Worm (Caenorhabditis elegans) whole organism, mixed stage, embryonic: Measurements from ENCODE around the gene bgnt-1.5.

Source experiments
- M03D4.4 ChIP-seq: sonication (generic microtip); optimal IDR thresholded peaks from 2 replicates; lab custom pipeline; 2017; ENCODE audit warnings: mild to moderate bottlenecking, missing genetic modification characterization, missing compliant biosample characterization
- bed-3 ChIP-seq: fragments of 200-800 bp; sonication (Bioruptor generic); optimal IDR thresholded peaks from 3 replicates; lab custom pipeline; 2018; ENCODE audit warnings: mild to moderate bottlenecking, missing genetic modification characterization, moderate library complexity, missing compliant biosample characterization
- blmp-1 ChIP-seq: fragments of 150-350 bp; optimal IDR thresholded peaks from 2 replicates; lab custom pipeline; 2014; ENCODE audit warnings: missing biosample characterization, missing genetic modification characterization
- ceh-39 ChIP-seq: fragments of 150-350 bp; optimal IDR thresholded peaks from 2 replicates; lab custom pipeline; 2014; ENCODE audit warnings: missing biosample characterization, missing genetic modification characterization
- ceh-83 ChIP-seq: fragments of 200-800 bp; sonication (Bioruptor generic); optimal IDR thresholded peaks from 2 replicates; lab custom pipeline; 2018; ENCODE audit warnings: mild to moderate bottlenecking, missing genetic modification characterization, missing compliant biosample characterization
- ces-1 ChIP-seq: fragments of 150-350 bp; optimal IDR thresholded peaks from 2 replicates; lab custom pipeline; 2014; ENCODE audit warnings: missing biosample characterization, missing genetic modification reagents, missing genetic modification characterization
- cnd-1 ChIP-seq: fragments of 200-800 bp; sonication (Bioruptor generic); optimal IDR thresholded peaks from 2 replicates; lab custom pipeline; 2018; ENCODE audit warnings: mild to moderate bottlenecking, missing genetic modification characterization, missing compliant biosample characterization
- drap-1 ChIP-seq: fragments of 200-800 bp; sonication (Bioruptor generic); optimal IDR thresholded peaks from 3 replicates; lab custom pipeline; 2018; ENCODE audit warnings: mild to moderate bottlenecking, missing genetic modification characterization, missing compliant biosample characterization
- elt-1 ChIP-seq: sonication (generic microtip); optimal IDR thresholded peaks from 2 replicates; lab custom pipeline; 2017; ENCODE audit warnings: missing genetic modification characterization, mild to moderate bottlenecking, missing compliant biosample characterization, antibody characterized with exemption, moderate library complexity, borderline replicate concordance; ENCODE audit not compliant: insufficient read depth
- elt-3 ChIP-seq: fragments of 150-350 bp; optimal IDR thresholded peaks from 2 replicates; lab custom pipeline; 2014; ENCODE audit warnings: missing biosample characterization, missing genetic modification characterization
- flh-1 ChIP-seq: fragments of 200-800 bp; sonication (Bioruptor generic); optimal IDR thresholded peaks from 2 replicates; lab custom pipeline; 2018; ENCODE audit warnings: mild to moderate bottlenecking, missing genetic modification characterization, moderate library complexity, missing compliant biosample characterization
- lin-32 ChIP-seq: fragments of 200-800 bp; sonication (Bioruptor generic); optimal IDR thresholded peaks from 2 replicates; lab custom pipeline; 2018; ENCODE audit warnings: mild to moderate bottlenecking, missing genetic modification characterization, missing compliant biosample characterization
- lsy-2 ChIP-seq: fragments of 150-350 bp; optimal IDR thresholded peaks from 2 replicates; lab custom pipeline; 2014; ENCODE audit warnings: missing biosample characterization, missing genetic modification characterization
- mab-5 ChIP-seq: fragments of 150-350 bp; optimal IDR thresholded peaks from 2 replicates; lab custom pipeline; 2014; ENCODE audit warnings: missing biosample characterization, missing genetic modification characterization
- mep-1 ChIP-seq: fragments of 150-350 bp; optimal IDR thresholded peaks from 2 replicates; lab custom pipeline; 2017; ENCODE audit warnings: missing biosample characterization, missing genetic modification reagents, missing genetic modification characterization, inconsistent platforms
- mls-2 ChIP-seq: sonication (generic microtip); optimal IDR thresholded peaks from 2 replicates; lab custom pipeline; 2016; ENCODE audit warnings: mild to moderate bottlenecking, missing genetic modification characterization, moderate library complexity, missing compliant biosample characterization
- nhr-2 ChIP-seq: fragments of 150-350 bp; optimal IDR thresholded peaks from 2 replicates; lab custom pipeline; 2014; ENCODE audit warnings: missing biosample characterization, missing genetic modification characterization
- nhr-237 ChIP-seq: fragments of 150-350 bp; optimal IDR thresholded peaks from 2 replicates; lab custom pipeline; 2014; ENCODE audit warnings: missing biosample characterization, missing genetic modification characterization
- nhr-76 ChIP-seq: sonication (generic microtip); optimal IDR thresholded peaks from 2 replicates; lab custom pipeline; 2017; ENCODE audit warnings: missing biosample characterization, missing genetic modification characterization
- pha-4 ChIP-seq: fragments of 150-350 bp; optimal IDR thresholded peaks from 2 replicates; lab custom pipeline; 2018; ENCODE audit warnings: missing biosample characterization, missing genetic modification reagents, missing genetic modification characterization
- sem-2 ChIP-seq: fragments of 200-800 bp; sonication (Bioruptor generic); optimal IDR thresholded peaks from 2 replicates; lab custom pipeline; 2018; ENCODE audit warnings: mild to moderate bottlenecking, missing genetic modification characterization, missing compliant biosample characterization
- snpc-4 ChIP-seq: fragments of 150-350 bp; optimal IDR thresholded peaks from 2 replicates; lab custom pipeline; 2014; ENCODE audit warnings: missing biosample characterization, missing genetic modification characterization
- sptf-1 ChIP-seq: sonication (generic microtip); optimal IDR thresholded peaks from 2 replicates; lab custom pipeline; 2017; ENCODE audit warnings: mild to moderate bottlenecking, missing genetic modification characterization, moderate library complexity, missing compliant biosample characterization
- tbx-8 ChIP-seq: fragments of 200-800 bp; sonication (Bioruptor generic); optimal IDR thresholded peaks from 2 replicates; lab custom pipeline; 2018; ENCODE audit warnings: mild to moderate bottlenecking, missing genetic modification characterization, moderate library complexity, missing compliant biosample characterization
- unc-120 ChIP-seq: sonication (generic microtip); optimal IDR thresholded peaks from 2 replicates; lab custom pipeline; 2017; ENCODE audit warnings: missing genetic modification characterization, missing compliant biosample characterization; ENCODE audit not compliant: poor library complexity, severe bottlenecking
- unc-39 ChIP-seq: fragments of 150-350 bp; optimal IDR thresholded peaks from 2 replicates; lab custom pipeline; 2014; ENCODE audit warnings: missing biosample characterization, missing genetic modification characterization
- unc-62 ChIP-seq: fragments of 150-350 bp; optimal IDR thresholded peaks from 2 replicates; lab custom pipeline; 2014; ENCODE audit warnings: missing biosample characterization, missing genetic modification reagents, missing genetic modification characterization
- zip-8 ChIP-seq: fragments of 150-350 bp; optimal IDR thresholded peaks from 2 replicates; lab custom pipeline; 2014; ENCODE audit warnings: missing biosample characterization, missing genetic modification characterization
- ztf-11 ChIP-seq: fragments of 150-350 bp; optimal IDR thresholded peaks from 2 replicates; lab custom pipeline; 2014; ENCODE audit warnings: missing biosample characterization, missing genetic modification characterization

bgnt-1.5 gene

DNA sequence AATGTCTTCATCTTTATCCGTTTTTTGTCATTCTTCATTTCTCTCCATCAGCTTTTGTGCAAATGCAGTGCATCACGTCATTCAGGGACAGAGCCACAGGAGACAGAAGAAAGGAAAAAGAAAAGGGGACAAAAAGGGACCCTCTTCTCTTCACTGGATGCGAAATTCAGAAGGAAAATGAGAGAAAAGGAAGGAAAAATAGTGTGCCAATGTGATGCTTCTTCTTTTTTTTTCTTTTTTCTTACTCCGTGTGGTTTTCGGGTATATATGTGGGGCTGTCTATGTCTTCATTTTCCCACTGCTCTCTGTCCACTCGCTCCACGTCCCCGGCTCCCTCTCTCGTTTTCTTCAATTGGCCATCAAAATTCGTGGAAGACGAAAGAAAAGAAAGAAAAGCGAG lies 21.7 kb downstream of the bgnt-1.5 start:
- TF ChIP-seq ces-1 (GFP tag; lab: Kevin White, UChicago) (peak; percentile 40), unc-120 (tag; lab: Kevin White, UChicago) (peak; percentile 16), mls-2 (tag; lab: Kevin White, UChicago) (no peak), bed-3 (GFP tag; lab: Kevin White, UChicago) (no peak)

DNA sequence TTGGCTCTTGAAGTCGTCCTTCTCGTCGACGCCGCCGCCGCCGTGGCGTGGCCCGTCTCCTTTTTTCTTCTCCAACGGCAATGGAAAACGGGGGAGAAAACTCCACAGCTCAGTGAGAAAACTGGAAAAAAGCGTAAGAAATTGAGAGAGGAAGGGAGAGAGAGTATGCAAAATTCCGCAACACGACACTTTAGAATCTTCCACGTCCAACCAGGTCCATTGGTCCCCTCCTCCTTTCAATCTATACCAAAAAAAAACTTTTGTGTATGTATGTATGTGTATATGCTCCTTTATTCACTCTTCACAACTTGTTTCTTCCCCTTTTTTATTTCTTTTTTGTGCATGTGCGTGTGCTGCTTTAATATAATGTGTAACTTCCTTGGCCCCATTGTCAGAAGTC lies 23.1 kb downstream of the bgnt-1.5 start:
- TF ChIP-seq M03D4.4 (tag; lab: Kevin White, UChicago), result no peak
- no peak for TF ChIP-seq mls-2 (tag; lab: Kevin White, UChicago)
- no peak for TF ChIP-seq cnd-1 (tag; lab: Kevin White, UChicago)
- TF ChIP-seq unc-120 (tag; lab: Kevin White, UChicago), result no peak
- TF ChIP-seq nhr-2, result no peak
- no peak for TF ChIP-seq zip-8 (tag; lab: Kevin White, UChicago)
- TF ChIP-seq pha-4 (tag; lab: Kevin White, UChicago), result no peak
- no peak for TF ChIP-seq ceh-39 (tag; lab: Kevin White, UChicago)
- TF ChIP-seq drap-1, result no peak
- no peak for TF ChIP-seq tbx-8 (GFP tag; lab: Kevin White, UChicago)
- no peak for TF ChIP-seq sem-2 (GFP tag; lab: Kevin White, UChicago)
- no peak for TF ChIP-seq unc-39 (tag; lab: Kevin White, UChicago)
- no peak for TF ChIP-seq mab-5 (tag; lab: Kevin White, UChicago)
- TF ChIP-seq mep-1 (tag; lab: Kevin White, UChicago), result no peak
- no peak for TF ChIP-seq elt-1 (tag; lab: Kevin White, UChicago)
- no peak for TF ChIP-seq flh-1 (GFP tag; lab: Kevin White, UChicago)
- no peak for TF ChIP-seq nhr-237
- no peak for TF ChIP-seq lsy-2 (tag; lab: Kevin White, UChicago)
- TF ChIP-seq lin-32 (GFP tag; lab: Kevin White, UChicago), result no peak
- no peak for TF ChIP-seq sptf-1 (tag; lab: Kevin White, UChicago)

DNA sequence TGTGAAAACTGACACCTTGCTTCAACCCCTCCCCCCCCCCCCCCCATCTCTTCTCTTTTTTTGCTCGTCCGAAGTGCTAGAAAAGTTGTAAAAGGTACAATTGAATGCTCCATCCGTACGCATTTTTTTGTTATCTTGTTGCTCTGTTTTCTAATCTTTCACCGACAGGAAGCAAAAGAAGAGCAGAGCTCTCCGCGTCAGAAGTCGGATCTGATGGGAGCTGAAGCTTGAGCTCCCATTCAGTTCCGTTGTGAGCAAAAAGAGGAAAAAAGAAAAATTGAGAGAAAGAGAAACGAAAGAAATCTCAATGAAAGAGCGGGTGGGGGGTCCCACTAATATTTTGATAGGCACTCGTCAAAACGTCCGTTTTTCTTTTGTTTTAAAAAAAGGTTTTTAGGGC lies 25.2 kb downstream of the bgnt-1.5 start:
- no peak for TF ChIP-seq ceh-39 (tag; lab: Kevin White, UChicago)
- TF ChIP-seq unc-120 (tag; lab: Kevin White, UChicago), result peak; percentile 24

ce11 chrX:13206011-13206410 lies 26.1 kb downstream of the bgnt-1.5 start:
- TF ChIP-seq ceh-39 (tag; lab: Kevin White, UChicago), result no peak
- TF ChIP-seq ztf-11, result no peak
- TF ChIP-seq nhr-76, result no peak
- TF ChIP-seq unc-120 (tag; lab: Kevin White, UChicago), result no peak
- no peak for TF ChIP-seq snpc-4 (tag; lab: Kevin White, UChicago)
- no peak for TF ChIP-seq ceh-83 (GFP tag; lab: Kevin White, UChicago)
- no peak for TF ChIP-seq elt-3 (tag; lab: Kevin White, UChicago)
- TF ChIP-seq pha-4 (tag; lab: Kevin White, UChicago), result no peak
- TF ChIP-seq lsy-2 (tag; lab: Kevin White, UChicago), result no peak
- no peak for TF ChIP-seq flh-1 (GFP tag; lab: Kevin White, UChicago)
- TF ChIP-seq drap-1, result no peak

ce11 chrX:13202312-13202711 lies 29.8 kb downstream of the bgnt-1.5 start:
- no peak for TF ChIP-seq tbx-8 (GFP tag; lab: Kevin White, UChicago)
- TF ChIP-seq ceh-39 (tag; lab: Kevin White, UChicago), result no peak
- TF ChIP-seq flh-1 (GFP tag; lab: Kevin White, UChicago), result no peak
- no peak for TF ChIP-seq elt-1 (tag; lab: Kevin White, UChicago)
- no peak for TF ChIP-seq ceh-83 (GFP tag; lab: Kevin White, UChicago)
- TF ChIP-seq unc-62 (GFP tag; lab: Kevin White, UChicago), result no peak
- TF ChIP-seq unc-120 (tag; lab: Kevin White, UChicago), result no peak
- TF ChIP-seq mls-2 (tag; lab: Kevin White, UChicago), result no peak
- TF ChIP-seq nhr-76, result no peak

DNA sequence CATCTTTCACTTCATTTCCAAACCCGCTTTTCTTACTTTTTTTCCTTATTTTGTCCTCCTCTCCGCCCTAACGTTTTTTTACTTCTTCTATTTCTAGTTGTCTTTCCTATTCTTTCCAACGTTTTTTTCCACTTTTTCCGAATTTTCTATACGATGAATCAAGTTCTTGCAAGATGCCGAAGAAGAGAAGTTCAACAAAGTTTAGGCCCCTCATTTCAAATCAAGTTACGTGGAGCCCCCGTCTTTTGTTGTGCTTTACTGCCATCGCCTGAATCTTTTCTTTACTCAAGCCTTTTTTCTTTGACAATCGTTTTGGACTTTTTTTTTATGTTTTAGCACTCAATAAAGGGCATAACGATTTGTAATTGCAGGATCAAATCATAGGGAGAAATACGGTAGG lies 30.8 kb downstream of the bgnt-1.5 start, which contains the start of gene unc-9:
Gene unc-9 (plus strand): TSS at position 370 of the 400 bp plus-strand sequence.
- TF ChIP-seq ces-1 (GFP tag; lab: Kevin White, UChicago) (peak; percentile 58), blmp-1 (tag; lab: Kevin White, UChicago) (no peak)
